Worm (Caenorhabditis elegans) whole organism, L3 larva: ENCODE data around the gene unc-6.
A peak's percentile ranks its signal among the peaks of the same experiment; 100 is the strongest.

Experiments
- R02D3.7 ChIP-seq: fragments of 150-350 bp; optimal IDR thresholded peaks from 2 replicates; lab custom pipeline; 2014; ENCODE audit warnings: missing biosample characterization, missing genetic modification characterization
- ZK546.5 ChIP-seq: sonication (generic microtip); optimal IDR thresholded peaks from 2 replicates; lab custom pipeline; 2017; ENCODE audit warnings: missing biosample characterization, missing genetic modification characterization
- ama-1 ChIP-seq: fragments of 150-350 bp; optimal IDR thresholded peaks from 2 replicates; lab custom pipeline; 2018
- ceh-16 ChIP-seq: sonication (generic microtip); optimal IDR thresholded peaks from 2 replicates; lab custom pipeline; 2017; ENCODE audit warnings: missing biosample characterization, missing genetic modification characterization
- ceh-28 ChIP-seq: fragments of 150-350 bp; optimal IDR thresholded peaks from 2 replicates; lab custom pipeline; 2014; ENCODE audit warnings: missing biosample characterization, missing genetic modification reagents, missing genetic modification characterization
- ceh-82 ChIP-seq: fragments of 150-350 bp; optimal IDR thresholded peaks from 2 replicates; lab custom pipeline; 2014; ENCODE audit warnings: missing biosample characterization, missing genetic modification characterization
- ceh-9 ChIP-seq: sonication (generic microtip); optimal IDR thresholded peaks from 2 replicates; lab custom pipeline; 2018; ENCODE audit warnings: missing biosample characterization, missing genetic modification characterization
- egl-27 ChIP-seq: sonication (generic microtip); optimal IDR thresholded peaks from 4 replicates; lab custom pipeline; 2017; ENCODE audit warnings: missing biosample characterization, missing genetic modification reagents, missing genetic modification characterization
- elt-1 ChIP-seq: fragments of 150-350 bp; optimal IDR thresholded peaks from 2 replicates; lab custom pipeline; 2014; ENCODE audit warnings: missing biosample characterization, missing genetic modification characterization
- elt-2 ChIP-seq: sonication (generic microtip); optimal IDR thresholded peaks from 2 replicates; lab custom pipeline; 2016; ENCODE audit warnings: missing genetic modification reagents, mild to moderate bottlenecking, missing genetic modification characterization, missing compliant biosample characterization
- elt-3 ChIP-seq, 3 experiments: fragments of 150-350 bp in 1 of 3; sonication (generic microtip) in 2 of 3; optimal IDR thresholded peaks; 2 replicates in 2 of 3; 4 replicates in 1 of 3; lab custom pipeline; 2014 to 2017; ENCODE audit warnings: missing biosample characterization in 3 of 3, missing genetic modification characterization in 3 of 3
- eor-1 ChIP-seq, 2 experiments: fragments of 150-350 bp; optimal IDR thresholded peaks; 2 replicates each; lab custom pipeline; 2014 to 2018; ENCODE audit warnings: missing biosample characterization in 2 of 2, missing genetic modification characterization in 2 of 2
- fkh-2 ChIP-seq: fragments of 150-350 bp; optimal IDR thresholded peaks from 2 replicates; lab custom pipeline; 2014; ENCODE audit warnings: missing biosample characterization, missing genetic modification reagents, missing genetic modification characterization
- fos-1 ChIP-seq: fragments of 150-350 bp; optimal IDR thresholded peaks from 2 replicates; lab custom pipeline; 2014; ENCODE audit warnings: missing biosample characterization, missing genetic modification characterization
- hmg-11 ChIP-seq: sonication (generic microtip); optimal IDR thresholded peaks from 2 replicates; lab custom pipeline; 2016; ENCODE audit warnings: missing genetic modification characterization, missing compliant biosample characterization
- lin-15B ChIP-seq: fragments of 150-350 bp; optimal IDR thresholded peaks from 2 replicates; lab custom pipeline; 2014; ENCODE audit warnings: missing biosample characterization, missing genetic modification characterization
- lin-39 ChIP-seq: fragments of 150-350 bp; optimal IDR thresholded peaks from 2 replicates; lab custom pipeline; 2018; ENCODE audit warnings: missing biosample characterization, missing genetic modification reagents, missing genetic modification characterization
- lsy-12 ChIP-seq: sonication (generic microtip); optimal IDR thresholded peaks from 2 replicates; lab custom pipeline; 2016; ENCODE audit warnings: mild to moderate bottlenecking, missing genetic modification characterization, missing compliant biosample characterization
- mdl-1 ChIP-seq: fragments of 150-350 bp; optimal IDR thresholded peaks from 2 replicates; lab custom pipeline; 2014; ENCODE audit warnings: missing biosample characterization, missing genetic modification characterization
- mml-1 ChIP-seq: fragments of 150-350 bp; sonication (generic microtip); optimal IDR thresholded peaks from 3 replicates; lab custom pipeline; 2014; ENCODE audit warnings: missing biosample characterization, missing genetic modification characterization
- nfya-1 ChIP-seq: sonication (generic microtip); optimal IDR thresholded peaks from 2 replicates; lab custom pipeline; 2017; ENCODE audit warnings: missing genetic modification characterization, mild to moderate bottlenecking, missing compliant biosample characterization, antibody characterized with exemption, moderate library complexity; ENCODE audit not compliant: insufficient read depth
- nhr-11 ChIP-seq: fragments of 150-350 bp; optimal IDR thresholded peaks from 2 replicates; lab custom pipeline; 2014; ENCODE audit warnings: missing biosample characterization, missing genetic modification characterization
- nhr-12 ChIP-seq: fragments of 150-350 bp; optimal IDR thresholded peaks from 2 replicates; lab custom pipeline; 2014; ENCODE audit warnings: missing biosample characterization, missing genetic modification characterization
- nhr-23 ChIP-seq: fragments of 150-350 bp; optimal IDR thresholded peaks from 2 replicates; lab custom pipeline; 2014; ENCODE audit warnings: missing biosample characterization, missing genetic modification reagents, missing genetic modification characterization
- nhr-237 ChIP-seq: fragments of 150-350 bp; optimal IDR thresholded peaks from 2 replicates; lab custom pipeline; 2014; ENCODE audit warnings: missing biosample characterization, missing genetic modification characterization
- nhr-28 ChIP-seq: fragments of 150-350 bp; optimal IDR thresholded peaks from 2 replicates; lab custom pipeline; 2014; ENCODE audit warnings: missing biosample characterization, missing genetic modification characterization
- nhr-67 ChIP-seq: fragments of 150-350 bp; optimal IDR thresholded peaks from 2 replicates; lab custom pipeline; 2014; ENCODE audit warnings: missing biosample characterization, missing genetic modification characterization
- nhr-76 ChIP-seq: fragments of 150-350 bp; sonication (generic microtip); optimal IDR thresholded peaks from 5 replicates; lab custom pipeline; 2014; ENCODE audit warnings: missing biosample characterization, missing genetic modification characterization
- pha-4 ChIP-seq: fragments of 150-350 bp; optimal IDR thresholded peaks from 2 replicates; lab custom pipeline; 2014; ENCODE audit warnings: missing biosample characterization, missing genetic modification reagents, missing genetic modification characterization
- pqm-1 ChIP-seq: fragments of 150-350 bp; optimal IDR thresholded peaks from 2 replicates; lab custom pipeline; 2017; ENCODE audit warnings: missing biosample characterization, missing genetic modification characterization, inconsistent platforms
- snpc-4 ChIP-seq: fragments of 150-350 bp; optimal IDR thresholded peaks from 2 replicates; lab custom pipeline; 2014; ENCODE audit warnings: missing biosample characterization, missing genetic modification characterization
- tbx-2 ChIP-seq: sonication (generic microtip); optimal IDR thresholded peaks from 2 replicates; lab custom pipeline; 2016; ENCODE audit warnings: mild to moderate bottlenecking, missing genetic modification characterization, missing compliant biosample characterization
- unc-39 ChIP-seq: sonication (generic microtip); optimal IDR thresholded peaks from 4 replicates; lab custom pipeline; 2017; ENCODE audit warnings: missing biosample characterization, missing genetic modification characterization
- ztf-4 ChIP-seq: fragments of 150-350 bp; optimal IDR thresholded peaks from 2 replicates; lab custom pipeline; 2014; ENCODE audit warnings: missing biosample characterization, missing genetic modification characterization

unc-6 gene

DNA sequence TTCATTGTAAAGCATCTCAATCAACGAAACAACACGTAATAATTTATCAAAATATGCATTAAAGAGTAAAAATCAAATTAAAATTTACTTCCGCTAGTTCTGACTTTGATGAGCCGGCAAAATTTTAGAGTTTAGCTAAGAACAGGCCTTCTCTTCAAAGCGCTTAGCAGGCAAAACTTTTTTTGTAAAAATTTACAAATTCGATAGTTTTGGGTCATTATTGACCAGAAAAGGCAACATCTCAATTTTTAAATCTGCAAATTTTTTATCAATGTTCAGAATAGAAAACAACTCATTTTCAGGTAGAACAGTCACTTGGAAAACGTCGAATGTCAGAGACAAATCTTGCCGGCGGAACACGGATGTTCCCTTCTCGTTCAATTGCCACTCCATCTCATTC lies 48.3 kb downstream of the unc-6 start:
- TF ChIP-seq ceh-28 (tag; lab: Kevin White, UChicago) (no peak), fos-1 (tag; lab: Kevin White, UChicago) (no peak), ceh-9 (no peak), eor-1 (tag; optimal IDR thresholded peaks at IDR 0.05; lab: Kevin White, UChicago) (no peak), nhr-12 (tag; lab: Kevin White, UChicago) (no peak), mdl-1 (tag; lab: Kevin White, UChicago) (no peak), nfya-1 (no peak), ceh-16 (tag; lab: Kevin White, UChicago) (no peak), hmg-11 (tag; lab: Kevin White, UChicago) (no peak), pha-4 (tag; lab: Kevin White, UChicago) (no peak), nhr-237 (no peak), lin-39 (tag; lab: Kevin White, UChicago) (no peak), tbx-2 (no peak), nhr-11 (tag; lab: Kevin White, UChicago) (no peak), ZK546.5 (tag; lab: Kevin White, UChicago) (no peak), snpc-4 (tag; lab: Kevin White, UChicago) (no peak), lsy-12 (no peak)

DNA sequence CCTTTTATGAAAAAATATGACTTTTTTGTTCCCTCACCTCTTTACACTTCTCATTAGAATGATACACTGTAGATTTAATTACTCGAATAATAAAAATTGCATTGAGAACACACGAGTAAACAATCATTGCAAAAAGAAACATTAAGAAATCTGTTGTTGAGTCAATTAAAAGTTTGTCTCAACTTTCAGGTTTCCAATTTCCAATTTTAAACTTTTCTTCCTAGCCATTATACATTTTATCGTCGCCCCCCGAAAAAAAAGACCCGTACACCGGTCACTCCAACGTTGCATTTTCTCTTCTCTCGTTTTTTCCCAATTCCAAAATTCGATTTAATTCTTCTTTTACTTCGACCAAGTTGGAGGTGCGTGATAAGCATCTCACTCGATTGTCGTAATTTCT lies 50.4 kb downstream of the unc-6 start, which contains the start of gene C16E9.1:
TSS of gene C16E9.1 (plus strand) at position 301 of the 400 bp plus-strand sequence.
- TF ChIP-seq mml-1 (tag; lab: Kevin White, UChicago) = no peak
- TF ChIP-seq ceh-9 = no peak
- TF ChIP-seq ceh-82 (tag; lab: Kevin White, UChicago) = no peak
- no peak for TF ChIP-seq elt-3 (tag; optimal IDR thresholded peaks at IDR 0.05; lab: Kevin White, UChicago)
- no peak for TF ChIP-seq elt-1 (tag; lab: Kevin White, UChicago)
- TF ChIP-seq ama-1 (lab: Kevin White, UChicago) = no peak
- no peak for TF ChIP-seq eor-1 (tag; optimal IDR thresholded peaks at IDR 0.05; lab: Kevin White, UChicago)
- TF ChIP-seq R02D3.7 (tag; lab: Kevin White, UChicago) = no peak
- TF ChIP-seq pqm-1 = no peak
- TF ChIP-seq egl-27 (tag; lab: Kevin White, UChicago) = no peak

ce11 chrX:6940775-6941174 lies 51.3 kb downstream of the unc-6 start:
- TF ChIP-seq elt-2 (no peak), ztf-4 (no peak), nhr-11 (tag; lab: Kevin White, UChicago) (no peak), nfya-1 (no peak), pha-4 (tag; lab: Kevin White, UChicago) (no peak), unc-39 (no peak), tbx-2 (no peak), nhr-237 (no peak), ama-1 (lab: Kevin White, UChicago) (no peak), lin-15B (tag; lab: Kevin White, UChicago) (no peak), mdl-1 (tag; lab: Kevin White, UChicago) (no peak), egl-27 (tag; lab: Kevin White, UChicago) (no peak), elt-1 (tag; lab: Kevin White, UChicago) (no peak), nhr-67 (tag; lab: Kevin White, UChicago) (no peak), nhr-28 (tag; lab: Kevin White, UChicago) (no peak), fkh-2 (tag; lab: Kevin White, UChicago) (no peak), hmg-11 (tag; lab: Kevin White, UChicago) (no peak), nhr-76 (tag; lab: Kevin White, UChicago) (no peak)

DNA sequence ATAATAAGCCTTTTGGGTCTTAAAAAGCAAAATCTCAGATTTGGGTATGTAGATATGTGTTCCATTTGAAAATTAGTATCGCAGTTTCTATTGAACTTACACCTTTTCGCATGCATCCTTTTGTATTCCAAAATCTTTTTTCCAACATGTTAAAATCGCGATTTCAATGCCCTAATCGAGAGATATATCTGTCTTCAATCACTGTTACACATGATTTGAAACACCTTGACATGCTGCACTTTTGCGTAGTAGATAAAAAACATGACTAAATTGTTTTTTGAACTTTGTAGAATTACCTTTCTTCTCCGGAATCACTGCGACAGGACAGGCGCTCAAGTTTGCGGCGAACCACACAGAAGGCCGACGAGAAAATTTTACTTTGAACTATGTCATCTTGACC lies 52.2 kb downstream of the unc-6 start:
- TF ChIP-seq nhr-23 (peak; percentile 76), ceh-16 (tag; lab: Kevin White, UChicago) (no peak), elt-1 (tag; lab: Kevin White, UChicago) (peak; percentile 66), hmg-11 (tag; lab: Kevin White, UChicago) (no peak)
